Worm (Caenorhabditis elegans) whole organism, L2 larva: Measurements from ENCODE around the gene cyn-8.

Experiments
- nhr-6 ChIP-seq: fragments of 150-350 bp; optimal IDR thresholded peaks from 2 replicates; lab custom pipeline; 2014; ENCODE audit warnings: missing biosample characterization, missing genetic modification characterization
- skn-1 ChIP-seq: sonication (generic microtip); optimal IDR thresholded peaks from 2 replicates; lab custom pipeline; 2017; ENCODE audit warnings: missing biosample characterization, missing genetic modification characterization
- unc-55 ChIP-seq: fragments of 150-350 bp; sonication (generic microtip); optimal IDR thresholded peaks from 3 replicates; lab custom pipeline; 2014; ENCODE audit warnings: missing biosample characterization, missing genetic modification reagents, missing genetic modification characterization

ce11 chrX:8934246-8934645 lies 23.2 kb downstream of the cyn-8 start:
- TF ChIP-seq unc-55 (GFP tag; lab: Kevin White, UChicago) (no peak), nhr-6 (tag; lab: Kevin White, UChicago) (no peak), skn-1 (no peak)
